Worm (Caenorhabditis elegans) whole organism, L1 larva: ENCODE measurements around the gene C10F3.7.

ENCODE experiments used
- efl-3 ChIP-seq: fragments of 200-800 bp; sonication (Bioruptor generic); optimal IDR thresholded peaks from 2 replicates; lab custom pipeline; 2018; ENCODE audit warnings: mild to moderate bottlenecking, missing genetic modification characterization, missing compliant biosample characterization

C10F3.7 gene

ce11 chrV:5936691-5937090 is 50.0 kb downstream of the C10F3.7 start, which contains the start of the genes M03F8.5 and M03F8.7:
M03F8.5 (minus strand) TSS chrV:5936791.
M03F8.7 (plus strand) TSS chrV:5936939.
- no peak for TF ChIP-seq efl-3 (GFP tag; lab: Kevin White, UChicago)
